Fruit fly (Drosophila melanogaster): Measurements from ENCODE around the gene Imp.

Imp gene

dm6 chrX:10832369-10832768 is 8.3 kb upstream of the Imp start (continued):
- no peak for TF ChIP-seq CG11695 (GFP tag; IDR thresholded peaks at IDR 0.05)
- TF ChIP-seq Ada2b (GFP tag; IDR thresholded peaks at IDR 0.05) = no peak
- no peak for TF ChIP-seq CG30020 (tag; optimal IDR thresholded peaks at IDR 0.05)
- TF ChIP-seq H2.0 (GFP tag; IDR thresholded peaks at IDR 0.05) = no peak; the same call in 1 of the 2 replicates
- no peak for TF ChIP-seq CG7963 (GFP tag; IDR thresholded peaks at IDR 0.05; ENCODE audit: partially characterized antibody)
- TF ChIP-seq B-H2 (GFP tag; optimal IDR thresholded peaks at IDR 0.05) = peak; percentile 71
- TF ChIP-seq unpg (GFP tag; optimal IDR thresholded peaks at IDR 0.05) = peak; percentile 58
- peak; percentile 19 for TF ChIP-seq CG13296 (GFP tag; optimal IDR thresholded peaks at IDR 0.05)
- peak; percentile 11 for TF ChIP-seq ash1 (GFP tag; optimal IDR thresholded peaks at IDR 0.05)
- peak; percentile 47 for TF ChIP-seq CG12299 (tag; optimal IDR thresholded peaks at IDR 0.05)
- TF ChIP-seq pnt (GFP tag; optimal IDR thresholded peaks at IDR 0.05) = peak; percentile 59
- peak; percentile 57; the same call in 1 of the 2 replicates for TF ChIP-seq CG10959 (GFP tag; IDR thresholded peaks at IDR 0.05)
- no peak for TF ChIP-seq crol (GFP tag; IDR thresholded peaks at IDR 0.05)
- peak; percentile 32 for TF ChIP-seq p53 (GFP tag; optimal IDR thresholded peaks at IDR 0.05)
- TF ChIP-seq crp (GFP tag; optimal IDR thresholded peaks at IDR 0.05) = no peak
- no peak for TF ChIP-seq Lim3 (GFP tag; IDR thresholded peaks at IDR 0.05)
- TF ChIP-seq Dad (GFP tag; optimal IDR thresholded peaks at IDR 0.05) = peak; percentile 25
- no peak for TF ChIP-seq CG3995 (GFP tag; optimal IDR thresholded peaks at IDR 0.05)
- TF ChIP-seq Gug (GFP tag; IDR thresholded peaks at IDR 0.05) = peak; percentile 64; the same call in 2 of the 4 replicates
- peak in 1 of 2 experiments; percentile 56 for TF ChIP-seq insv (GFP tag; optimal IDR thresholded peaks at IDR 0.05)
- TF ChIP-seq Bteb2 (GFP tag; optimal IDR thresholded peaks at IDR 0.05) = no peak
- peak; percentile 75; the same call in 1 of the 2 replicates for TF ChIP-seq vvl (GFP tag; IDR thresholded peaks at IDR 0.05)
- TF ChIP-seq CG17328 (GFP tag; IDR thresholded peaks at IDR 0.05) = peak; percentile 48; the same call in 1 of the 2 replicates
- TF ChIP-seq CG14965 (GFP tag; optimal IDR thresholded peaks at IDR 0.05; ENCODE audit: borderline replicate concordance) = no peak
- TF ChIP-seq CG12769 (tag; optimal IDR thresholded peaks at IDR 0.05) = no peak
- TF ChIP-seq Mrtf (GFP tag; IDR thresholded peaks at IDR 0.05) = peak; percentile 66; the same call in 2 of the 3 replicates
- no peak for TF ChIP-seq D (optimal IDR thresholded peaks at IDR 0.05)
- TF ChIP-seq D (GFP tag; optimal IDR thresholded peaks at IDR 0.05) = peak; percentile 13
- peak in 1 of 2 experiments; percentile 56 for TF ChIP-seq bsh (GFP tag; optimal IDR thresholded peaks at IDR 0.05)
- TF ChIP-seq knrl (GFP tag; IDR thresholded peaks at IDR 0.05; ENCODE audit: partially characterized antibody) = peak; percentile 38; the same call in 1 of the 3 replicates
- peak; percentile 34 for TF ChIP-seq CG3407 (GFP tag; optimal IDR thresholded peaks at IDR 0.05)
- TF ChIP-seq CG17359 (tag; optimal IDR thresholded peaks at IDR 0.05) = peak; percentile 62
- TF ChIP-seq Ravus (GFP tag; IDR thresholded peaks at IDR 0.05) = no peak
- TF ChIP-seq dysf (GFP tag; IDR thresholded peaks at IDR 0.05) = peak; percentile 68; the same call in 2 of the 3 replicates
- no peak; the same call in 1 of the 2 replicates for TF ChIP-seq CG7372 (GFP tag; IDR thresholded peaks at IDR 0.05)
- TF ChIP-seq Mad (GFP tag; optimal IDR thresholded peaks at IDR 0.05) = peak; percentile 50
- peak; percentile 63; the same call in 1 of the 3 replicates for TF ChIP-seq CG34422 (GFP tag; IDR thresholded peaks at IDR 0.05)
- TF ChIP-seq CG17361 (GFP tag; IDR thresholded peaks at IDR 0.05) = peak; percentile 68
- peak; percentile 53 for TF ChIP-seq HHEX (GFP tag; optimal IDR thresholded peaks at IDR 0.05)
- no peak for TF ChIP-seq CG6654 (GFP tag; optimal IDR thresholded peaks at IDR 0.05)
- peak; percentile 49 for TF ChIP-seq CG18764 (GFP tag; optimal IDR thresholded peaks at IDR 0.05)
- TF ChIP-seq Med (GFP tag) = peak; percentile 96
- TF ChIP-seq CG9727 (GFP tag; optimal IDR thresholded peaks at IDR 0.05) = peak; percentile 19
- TF ChIP-seq Dip3 (GFP tag; optimal IDR thresholded peaks at IDR 0.05) = peak; percentile 26
- TF ChIP-seq CG7928 (GFP tag; optimal IDR thresholded peaks at IDR 0.05) = no peak
- peak; percentile 69 for TF ChIP-seq CG11247 (GFP tag; IDR thresholded peaks at IDR 0.05)
- peak; percentile 24 for TF ChIP-seq jumu (GFP tag; optimal IDR thresholded peaks at IDR 0.05)
- TF ChIP-seq chm (GFP tag; IDR thresholded peaks at IDR 0.05) = no peak
- TF ChIP-seq CG9817 (tag; optimal IDR thresholded peaks at IDR 0.05) = peak; percentile 79
- peak; percentile 51 for TF ChIP-seq CG32772 (GFP tag; IDR thresholded peaks at IDR 0.05)
- peak; percentile 73 for TF ChIP-seq Meics (GFP tag; optimal IDR thresholded peaks at IDR 0.05)
